Fruit fly (Drosophila melanogaster) whole organism, embryonic: ENCODE measurements around the gene Shal.

Experiments
- BtbVII ChIP-seq: fragments of 200-800 bp; sonication (Bioruptor generic); optimal IDR thresholded peaks from 3 replicates; lab custom pipeline; 2017; ENCODE audit warnings: missing biosample characterization, mild to moderate bottlenecking, missing genetic modification characterization
- CG10366 ChIP-seq: fragments of 200-800 bp; sonication (Bioruptor generic); IDR thresholded peaks from 2 replicates; pipeline ENCODE4 v1.3.6; 2022; ENCODE audit warnings: missing biosample characterization, missing genetic modification characterization
- CG12104 ChIP-seq: fragments of 200-800 bp; sonication (Bioruptor generic); optimal IDR thresholded peaks from 3 replicates; lab custom pipeline; 2016; ENCODE audit warnings: missing biosample characterization, missing genetic modification characterization
- CG12769 ChIP-seq: fragments of 200-800 bp; sonication (Bioruptor generic); optimal IDR thresholded peaks from 2 replicates; lab custom pipeline; 2019; ENCODE audit warnings: missing biosample characterization, mild to moderate bottlenecking, missing genetic modification characterization, moderate library complexity
- CG14050 ChIP-seq: fragments of 200-800 bp; sonication (Bioruptor generic); IDR thresholded peaks from 3 replicates; pipeline ENCODE4 v1.3.6; 2022; ENCODE audit warnings: missing biosample characterization, missing genetic modification characterization
- CG15696 ChIP-seq: fragments of 200-800 bp; sonication (Bioruptor generic); optimal IDR thresholded peaks from 2 replicates; lab custom pipeline; 2019; ENCODE audit warnings: missing biosample characterization, mild to moderate bottlenecking, missing genetic modification characterization, moderate library complexity
- CG18262 ChIP-seq: fragments of 200-800 bp; optimal IDR thresholded peaks from 3 replicates; lab custom pipeline; 2019; ENCODE audit warnings: missing biosample characterization, mild to moderate bottlenecking, missing genetic modification characterization, moderate library complexity
- CG2199 ChIP-seq: fragments of 200-800 bp; sonication (Bioruptor generic); IDR thresholded peaks from 3 replicates; pipeline ENCODE4 v1.3.6; 2022; ENCODE audit warnings: missing biosample characterization, missing genetic modification characterization
- CG2875 ChIP-seq: fragments of 200-800 bp; sonication (Bioruptor generic); optimal IDR thresholded peaks from 2 replicates; lab custom pipeline; 2017; ENCODE audit warnings: missing biosample characterization, mild to moderate bottlenecking, missing genetic modification characterization, missing genetic modification reagents
- CG30403 ChIP-seq: fragments of 200-800 bp; sonication (Bioruptor generic); optimal IDR thresholded peaks from 3 replicates; lab custom pipeline; 2016; ENCODE audit warnings: missing biosample characterization, missing genetic modification characterization
- CG34422 ChIP-seq: fragments of 200-800 bp; sonication (Bioruptor generic); IDR thresholded peaks from 3 replicates; pipeline ENCODE4 v1.3.6; 2022; ENCODE audit warnings: missing biosample characterization, missing genetic modification characterization
- CG4617 ChIP-seq: fragments of 200-800 bp; sonication (Bioruptor generic); optimal IDR thresholded peaks from 3 replicates; lab custom pipeline; 2016; ENCODE audit warnings: missing biosample characterization, missing genetic modification characterization, borderline replicate concordance
- CG5180 ChIP-seq: fragments of 200-800 bp; sonication (Bioruptor generic); optimal IDR thresholded peaks from 3 replicates; lab custom pipeline; 2017; ENCODE audit warnings: missing biosample characterization, missing genetic modification characterization, mild to moderate bottlenecking, moderate library complexity, missing genetic modification reagents
- CG8359 ChIP-seq: fragments of 200-800 bp; sonication (Bioruptor generic); optimal IDR thresholded peaks from 2 replicates; lab custom pipeline; 2017; ENCODE audit warnings: missing biosample characterization, mild to moderate bottlenecking, missing genetic modification characterization, borderline replicate concordance
- Dfd ChIP-seq, 2 experiments: fragments of >200 bp; optimal IDR thresholded peaks; 2 replicates each; lab custom pipeline; 2017; ENCODE audit warnings: missing biosample characterization in 2 of 2, missing genetic modification characterization in 2 of 2
- Doc2 ChIP-seq: fragments of 200-800 bp; sonication (Bioruptor generic); IDR thresholded peaks from 2 replicates; pipeline ENCODE4 v1.3.6; 2022; ENCODE audit warnings: missing biosample characterization, missing genetic modification characterization
- E2f1 ChIP-seq: fragments of 200-800 bp; sonication (Bioruptor generic); IDR thresholded peaks from 2 replicates; pipeline ENCODE4 v1.3.6; 2022; ENCODE audit warnings: missing biosample characterization, missing genetic modification characterization
- GATAe ChIP-seq: fragments of 200-800 bp; sonication (Bioruptor generic); conservative IDR thresholded peaks from 2 replicates; pipeline ENCODE4 v1.3.6; 2022; ENCODE audit warnings: missing biosample characterization, missing genetic modification characterization
- H2.0 ChIP-seq: fragments of 200-800 bp; sonication (Bioruptor generic); IDR thresholded peaks from 2 replicates; pipeline ENCODE4 v1.3.6; 2022; ENCODE audit warnings: missing biosample characterization, missing genetic modification characterization
- HLH54F ChIP-seq: fragments of 200-800 bp; sonication (Bioruptor generic); optimal IDR thresholded peaks from 3 replicates; lab custom pipeline; 2016; ENCODE audit warnings: missing biosample characterization, missing genetic modification characterization
- Med ChIP-seq: fragments of 200-800 bp; sonication (Bioruptor generic); peaks from one replicate; lab custom pipeline; 2016; ENCODE audit warnings: missing biosample characterization, missing genetic modification characterization, mild to moderate bottlenecking, inconsistent platforms, moderate library complexity
- Opbp ChIP-seq: fragments of 200-800 bp; sonication (Bioruptor generic); IDR thresholded peaks from 3 replicates; pipeline ENCODE4 v1.3.6; 2022; ENCODE audit warnings: missing biosample characterization, missing genetic modification characterization; ENCODE audit not compliant: partially characterized antibody
- Rfx ChIP-seq: fragments of 200-800 bp; sonication (Bioruptor generic); IDR thresholded peaks from 2 replicates; pipeline ENCODE4 v1.3.6; 2022; ENCODE audit warnings: missing biosample characterization, missing genetic modification characterization
- Six4 ChIP-seq: fragments of 200-800 bp; sonication (Bioruptor generic); optimal IDR thresholded peaks from 2 replicates; lab custom pipeline; 2016; ENCODE audit warnings: missing biosample characterization, missing genetic modification characterization
- Spps ChIP-seq: fragments of 200-800 bp; sonication (Bioruptor generic); optimal IDR thresholded peaks from 2 replicates; lab custom pipeline; 2018; ENCODE audit warnings: missing biosample characterization, mild to moderate bottlenecking, missing genetic modification characterization
- Usf ChIP-seq: fragments of 200-800 bp; sonication (Bioruptor generic); optimal IDR thresholded peaks from 2 replicates; lab custom pipeline; 2017; ENCODE audit warnings: missing genotype, missing biosample characterization, missing genetic modification characterization
- Xrp1 ChIP-seq: fragments of 200-800 bp; sonication (Bioruptor generic); IDR thresholded peaks from 2 replicates; pipeline ENCODE4 v1.3.6; 2022; ENCODE audit warnings: missing biosample characterization, missing genetic modification characterization
- chinmo ChIP-seq: fragments of 200-800 bp; sonication (Bioruptor generic); IDR thresholded peaks from 4 replicates; pipeline ENCODE4 v1.3.6; 2022; ENCODE audit warnings: missing biosample characterization, missing genetic modification characterization; ENCODE audit not compliant: partially characterized antibody
- crol ChIP-seq: fragments of 200-800 bp; sonication (Bioruptor generic); IDR thresholded peaks from 2 replicates; pipeline ENCODE4 v1.3.6; 2022; ENCODE audit warnings: missing biosample characterization, missing genetic modification characterization
- disco-r ChIP-seq: fragments of 200-800 bp; sonication (Bioruptor generic); optimal IDR thresholded peaks from 2 replicates; lab custom pipeline; 2016; ENCODE audit warnings: missing biosample characterization, missing genetic modification characterization
- emc ChIP-seq: fragments of 200-800 bp; sonication (Bioruptor generic); optimal IDR thresholded peaks from 2 replicates; lab custom pipeline; 2016; ENCODE audit warnings: missing biosample characterization, missing genetic modification characterization
- ems ChIP-seq: fragments of 200-800 bp; sonication (Bioruptor generic); optimal IDR thresholded peaks from 3 replicates; lab custom pipeline; 2016; ENCODE audit warnings: missing biosample characterization, missing genetic modification characterization
- exex ChIP-seq: fragments of 200-800 bp; sonication (Bioruptor generic); optimal IDR thresholded peaks from 4 replicates; lab custom pipeline; 2018; ENCODE audit warnings: missing biosample characterization, mild to moderate bottlenecking, missing genetic modification characterization, moderate library complexity
- fru ChIP-seq: fragments of >200 bp; optimal IDR thresholded peaks from 2 replicates; lab custom pipeline; 2017
- ftz-f1 ChIP-seq: fragments of 200-800 bp; sonication (Bioruptor generic); optimal IDR thresholded peaks from 2 replicates; lab custom pipeline; 2016; ENCODE audit warnings: missing biosample characterization, missing genetic modification characterization
- gcm2 ChIP-seq: fragments of 200-800 bp; sonication (Bioruptor generic); optimal IDR thresholded peaks from 2 replicates; lab custom pipeline; 2016; ENCODE audit warnings: missing biosample characterization, missing genetic modification characterization
- hkb ChIP-seq, 2 experiments: fragments of 200-800 bp in 1 of 2; fragments of >200 bp in 1 of 2; sonication (Bioruptor generic) in 1 of 2; IDR thresholded peaks in 1 of 2; optimal IDR thresholded peaks in 1 of 2; 2 replicates each; pipeline versions ENCODE4 v1.3.6 to Lab custom; 2017 to 2022; ENCODE audit warnings: missing biosample characterization in 1 of 2, missing genetic modification characterization in 1 of 2
- insv ChIP-seq, 2 experiments: fragments of 200-800 bp; sonication (Bioruptor generic); optimal IDR thresholded peaks; 3 replicates each; lab custom pipeline; 2016 to 2018; ENCODE audit warnings: missing biosample characterization in 2 of 2, missing genetic modification characterization in 2 of 2
- lab ChIP-seq: fragments of 200-800 bp; sonication (Bioruptor generic); optimal IDR thresholded peaks from 3 replicates; lab custom pipeline; 2017; ENCODE audit warnings: missing biosample characterization, missing genetic modification characterization, mild to moderate bottlenecking, moderate library complexity, missing genetic modification reagents
- lov ChIP-seq, 2 experiments: fragments of 200-800 bp in 1 of 2; fragments of >200 bp in 1 of 2; sonication (Bioruptor generic) in 1 of 2; IDR thresholded peaks in 1 of 2; optimal IDR thresholded peaks in 1 of 2; 2 replicates in 1 of 2; 3 replicates in 1 of 2; pipeline versions ENCODE4 v1.3.6 to Lab custom; 2017 to 2022; ENCODE audit warnings: missing biosample characterization in 1 of 2, missing genetic modification characterization in 1 of 2
- nau ChIP-seq: fragments of 200-800 bp; sonication (Bioruptor generic); optimal IDR thresholded peaks from 3 replicates; lab custom pipeline; 2017; ENCODE audit warnings: missing biosample characterization, mild to moderate bottlenecking, missing genetic modification characterization, missing genetic modification reagents
- pho ChIP-seq: fragments of 200-800 bp; sonication (Bioruptor generic); optimal IDR thresholded peaks from 2 replicates; lab custom pipeline; 2016; ENCODE audit warnings: missing biosample characterization, missing genetic modification characterization
- rib ChIP-seq: fragments of 200-800 bp; sonication (Bioruptor generic); IDR thresholded peaks from 2 replicates; pipeline ENCODE4 v1.3.6; 2022; ENCODE audit warnings: missing biosample characterization, missing genetic modification characterization
- schlank ChIP-seq: fragments of 200-800 bp; sonication (Bioruptor generic); optimal IDR thresholded peaks from 2 replicates; lab custom pipeline; 2018; ENCODE audit warnings: missing biosample characterization, mild to moderate bottlenecking, missing genetic modification characterization
- seq ChIP-seq: fragments of 200-800 bp; sonication (Bioruptor generic); IDR thresholded peaks from 2 replicates; pipeline ENCODE4 v1.3.6; 2022; ENCODE audit warnings: missing biosample characterization, missing genetic modification characterization
- sob ChIP-seq: fragments of 200-800 bp; sonication (Bioruptor generic); IDR thresholded peaks from 2 replicates; pipeline ENCODE4 v1.3.6; 2022; ENCODE audit warnings: missing biosample characterization, missing genetic modification characterization
- toy ChIP-seq: fragments of 200-800 bp; sonication (Bioruptor generic); IDR thresholded peaks from 2 replicates; pipeline ENCODE4 v1.3.6; 2022; ENCODE audit warnings: missing biosample characterization, missing genetic modification characterization
- zfh2 ChIP-seq: fragments of 200-800 bp; sonication (Bioruptor generic); optimal IDR thresholded peaks from 2 replicates; lab custom pipeline; 2016; ENCODE audit warnings: missing biosample characterization, missing genetic modification characterization

Shal gene

dm6 chr3L:19630701-19631100 is 46.3 kb upstream of the Shal start (continued):
- TF ChIP-seq Six4 (GFP tag; lab: Kevin White, UChicago), result no peak
- peak in 1 of 2 experiments; percentile 51 for TF ChIP-seq insv (GFP tag; optimal IDR thresholded peaks at IDR 0.05; lab: Kevin White, UChicago)
- TF ChIP-seq CG30403, result no peak
- TF ChIP-seq emc (GFP tag; lab: Kevin White, UChicago), result no peak
- peak; percentile 74 for TF ChIP-seq crol (GFP tag; lab: Robert Waterston, UW)
- peak; percentile 72 for TF ChIP-seq exex (tag; lab: Kevin White, UChicago)
- TF ChIP-seq chinmo (GFP tag; lab: Robert Waterston, UW), result 0 out of 4 replicates have a peak, but pooled peaks have one; percentile 34
- TF ChIP-seq Med (GFP tag; lab: Kevin White, UChicago), result peak; percentile 83
- no peak for TF ChIP-seq disco-r (GFP tag; lab: Kevin White, UChicago)
- 0 out of 3 replicates have a peak, but pooled peaks have one; percentile 38 for TF ChIP-seq Opbp
- no peak for TF ChIP-seq H2.0 (GFP tag; lab: Robert Waterston, UW)
- peak; percentile 14 for TF ChIP-seq schlank
- TF ChIP-seq CG18262 (tag; lab: Kevin White, UChicago), result no peak
- 0 out of 2 replicates have a peak, but pooled peaks have one; percentile 13 for TF ChIP-seq Rfx (GFP tag; lab: Robert Waterston, UW)
- peak; percentile 3 for TF ChIP-seq pho (GFP tag; lab: Kevin White, UChicago)
- no peak for TF ChIP-seq Dfd (GFP tag; optimal IDR thresholded peaks at IDR 0.05; lab: Kevin White, UChicago)
- TF ChIP-seq CG10366 (GFP tag; lab: Robert Waterston, UW), result no peak
- peak; percentile 11; the same call in 1 of the 2 replicates for TF ChIP-seq sob (GFP tag; lab: Robert Waterston, UW)
- TF ChIP-seq CG2199 (GFP tag; lab: Robert Waterston, UW), result 0 out of 3 replicates have a peak, but pooled peaks have one; percentile 31
- TF ChIP-seq seq, result no peak
- TF ChIP-seq rib (GFP tag; lab: Robert Waterston, UW), result peak; percentile 54
- TF ChIP-seq Xrp1, result 0 out of 2 replicates have a peak, but pooled peaks have one; percentile 18

DNA sequence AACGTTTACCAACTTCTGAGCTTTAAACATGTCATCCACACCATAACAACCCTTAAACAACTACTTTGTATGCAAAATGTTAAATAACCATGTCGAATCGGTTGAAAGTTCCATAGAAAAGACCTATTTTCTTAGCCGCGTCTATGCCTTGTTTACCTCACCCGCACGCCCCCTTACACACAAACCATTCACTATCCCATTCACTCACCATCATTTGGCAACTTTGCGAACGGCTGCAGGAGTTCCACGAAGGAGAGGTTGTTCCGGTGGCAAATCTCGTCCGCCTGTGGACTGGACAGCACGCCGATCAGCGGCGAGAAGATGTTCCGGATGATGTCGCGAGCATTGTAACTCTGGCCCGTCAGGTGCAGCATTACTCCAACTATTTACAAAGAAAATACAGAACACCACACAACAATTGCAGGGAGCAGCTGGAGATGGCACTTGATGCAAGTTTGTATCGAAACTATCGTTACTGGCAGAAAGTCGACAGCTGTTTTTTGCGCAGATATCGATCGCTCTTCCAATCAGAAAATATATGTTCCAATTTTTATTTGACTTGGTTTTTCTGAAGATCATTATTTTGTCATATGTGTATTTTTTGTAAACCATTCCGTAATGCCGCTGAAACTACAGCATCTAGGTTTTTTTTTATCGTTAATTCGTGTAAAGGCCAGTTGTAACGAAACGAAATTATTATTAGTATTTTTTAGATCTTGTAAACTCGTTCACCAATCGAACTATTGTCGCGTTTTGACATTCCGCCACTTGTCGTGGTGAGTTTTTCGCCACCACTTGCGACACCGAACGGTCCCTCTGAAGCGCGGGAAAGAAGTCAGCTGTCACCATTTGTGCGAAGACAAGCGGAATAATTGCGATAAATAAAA is 33.9 kb upstream of the Shal start, which contains the start of gene asf1:
asf1 (plus strand) TSS at position 823 of the 887 bp plus-strand sequence.
- no peak for TF ChIP-seq CG12104
- TF ChIP-seq ftz-f1 (GFP tag; lab: Kevin White, UChicago), result no peak
- no peak for TF ChIP-seq CG5180 (GFP tag; lab: Kevin White, UChicago)
- TF ChIP-seq fru (lab: Kevin White, UChicago), result no peak
- TF ChIP-seq nau (GFP tag; lab: Kevin White, UChicago), result no peak
- TF ChIP-seq hkb (optimal IDR thresholded peaks at IDR 0.05; lab: Kevin White, UChicago), result no peak
- TF ChIP-seq hkb (GFP tag; IDR thresholded peaks at IDR 0.05; lab: Robert Waterston, UW), result 0 out of 2 replicates have a peak, but pooled peaks have one; percentile 25
- TF ChIP-seq CG2875 (GFP tag; lab: Kevin White, UChicago), result no peak
- no peak for TF ChIP-seq BtbVII
- TF ChIP-seq GATAe (GFP tag; lab: Robert Waterston, UW), result no peak
- TF ChIP-seq CG8359 (GFP tag; lab: Kevin White, UChicago), result no peak
- TF ChIP-seq lab (GFP tag; lab: Kevin White, UChicago), result no peak
- TF ChIP-seq ems, result no peak
- no peak for TF ChIP-seq Spps
- TF ChIP-seq CG12769 (tag; lab: Kevin White, UChicago), result no peak
- TF ChIP-seq gcm2 (GFP tag; lab: Kevin White, UChicago), result no peak
- TF ChIP-seq CG14050, result no peak
- peak; percentile 17 for TF ChIP-seq HLH54F (GFP tag; lab: Kevin White, UChicago)
- TF ChIP-seq toy (GFP tag; lab: Robert Waterston, UW), result no peak
- no peak for TF ChIP-seq Usf (GFP tag; lab: Kevin White, UChicago)
- peak; percentile 38; the same call in 1 of the 3 replicates for TF ChIP-seq CG34422 (GFP tag; lab: Robert Waterston, UW)
- TF ChIP-seq zfh2, result peak; percentile 43
- peak; percentile 21 for TF ChIP-seq CG4617 (GFP tag; lab: Kevin White, UChicago)
- peak; percentile 51; the same call in 1 of the 2 replicates for TF ChIP-seq E2f1
- TF ChIP-seq Doc2, result no peak
- TF ChIP-seq lov (optimal IDR thresholded peaks at IDR 0.05; lab: Kevin White, UChicago), result no peak
- TF ChIP-seq lov (GFP tag; IDR thresholded peaks at IDR 0.05; lab: Robert Waterston, UW), result no peak
- no peak for TF ChIP-seq CG15696 (tag; lab: Kevin White, UChicago)
